Fruit fly (Drosophila melanogaster): ENCODE data around the gene PolE1.

PolE1 gene

dm6 chr3R:23363515-23364124 is 15.7 kb downstream of the PolE1 start, which contains the start of gene CG4408 (continued):
- TF ChIP-seq wor (GFP tag; IDR thresholded peaks at IDR 0.05) (no peak), CG7271 (tag; optimal IDR thresholded peaks at IDR 0.05) (no peak), kah (GFP tag; optimal IDR thresholded peaks at IDR 0.05) (no peak), CG6765 (GFP tag; optimal IDR thresholded peaks at IDR 0.05) (no peak), bbx (GFP tag; IDR thresholded peaks at IDR 0.05; ENCODE audit: partially characterized antibody) (no peak), Hand (GFP tag; optimal IDR thresholded peaks at IDR 0.05) (no peak), CG30020 (tag; optimal IDR thresholded peaks at IDR 0.05) (no peak), CG3407 (GFP tag; optimal IDR thresholded peaks at IDR 0.05) (no peak), Bdp1 (GFP tag; optimal IDR thresholded peaks at IDR 0.05) (no peak), CG18262 (tag; optimal IDR thresholded peaks at IDR 0.05) (peak; percentile 24), lab (GFP tag; optimal IDR thresholded peaks at IDR 0.05) (peak; percentile 73), dan (GFP tag; IDR thresholded peaks at IDR 0.05) (no peak), gcm2 (GFP tag; optimal IDR thresholded peaks at IDR 0.05) (no peak), CG2202 (tag; optimal IDR thresholded peaks at IDR 0.05) (no peak), ash1 (GFP tag; optimal IDR thresholded peaks at IDR 0.05) (no peak), tin (GFP tag; optimal IDR thresholded peaks at IDR 0.05) (no peak), unpg (GFP tag; optimal IDR thresholded peaks at IDR 0.05) (peak; percentile 26), Mrtf (GFP tag; IDR thresholded peaks at IDR 0.05) (no peak), CG18599 (GFP tag; optimal IDR thresholded peaks at IDR 0.05) (peak; percentile 69), CG11504 (tag; optimal IDR thresholded peaks at IDR 0.05) (peak; percentile 72), Usf (GFP tag; optimal IDR thresholded peaks at IDR 0.05) (no peak), CG7372 (GFP tag; IDR thresholded peaks at IDR 0.05) (no peak), gem (tag; optimal IDR thresholded peaks at IDR 0.05) (peak; percentile 59), Oli (tag; optimal IDR thresholded peaks at IDR 0.05) (peak; percentile 24), HmgZ (tag; optimal IDR thresholded peaks at IDR 0.05) (no peak), CG16779 (GFP tag; IDR thresholded peaks at IDR 0.05) (no peak), YL-1 (GFP tag; optimal IDR thresholded peaks at IDR 0.05) (no peak), CG11093 (GFP tag; IDR thresholded peaks at IDR 0.05) (no peak), MTF-1 (GFP tag; optimal IDR thresholded peaks at IDR 0.05; ENCODE audit: borderline replicate concordance) (no peak), ranshi (GFP tag; IDR thresholded peaks at IDR 0.05) (no peak; the same call in 1 of the 2 replicates), CG10321 (GFP tag; IDR thresholded peaks at IDR 0.05) (no peak), CG3163 (GFP tag; optimal IDR thresholded peaks at IDR 0.05) (no peak), CG7357 (GFP tag; IDR thresholded peaks at IDR 0.05) (no peak; the same call in 2 of the 3 replicates), CkIIα-i1 (GFP tag; IDR thresholded peaks at IDR 0.05) (no peak), Deaf1 (tag; optimal IDR thresholded peaks at IDR 0.05) (no peak), Ravus (GFP tag; IDR thresholded peaks at IDR 0.05) (no peak), repo (GFP tag; optimal IDR thresholded peaks at IDR 0.05) (no peak), CG4820 (GFP tag; optimal IDR thresholded peaks at IDR 0.05) (no peak), CG11560 (tag; IDR thresholded peaks at IDR 0.05) (0 out of 3 replicates have a peak, but pooled peaks have one; percentile 32), vvl (GFP tag; IDR thresholded peaks at IDR 0.05) (peak; percentile 73), CG4424 (GFP tag; optimal IDR thresholded peaks at IDR 0.05) (peak; percentile 16), Nf-YB (GFP tag; optimal IDR thresholded peaks at IDR 0.05) (no peak), HLH3B (GFP tag; IDR thresholded peaks at IDR 0.05) (0 out of 2 replicates have a peak, but pooled peaks have one; percentile 30), Stat92E (GFP tag; optimal IDR thresholded peaks at IDR 0.05) (no peak), twi (tag; optimal IDR thresholded peaks at IDR 0.05) (no peak), CG11398 (GFP tag; optimal IDR thresholded peaks at IDR 0.05) (no peak), CG14050 (GFP tag; IDR thresholded peaks at IDR 0.05) (no peak), wek (GFP tag; optimal IDR thresholded peaks at IDR 0.05) (no peak), sens-2 (GFP tag; IDR thresholded peaks at IDR 0.05) (no peak), kni (GFP tag; optimal IDR thresholded peaks at IDR 0.05) (no peak)
